Worm (Caenorhabditis elegans): ENCODE data around the gene trap-2.

trap-2 gene

DNA sequence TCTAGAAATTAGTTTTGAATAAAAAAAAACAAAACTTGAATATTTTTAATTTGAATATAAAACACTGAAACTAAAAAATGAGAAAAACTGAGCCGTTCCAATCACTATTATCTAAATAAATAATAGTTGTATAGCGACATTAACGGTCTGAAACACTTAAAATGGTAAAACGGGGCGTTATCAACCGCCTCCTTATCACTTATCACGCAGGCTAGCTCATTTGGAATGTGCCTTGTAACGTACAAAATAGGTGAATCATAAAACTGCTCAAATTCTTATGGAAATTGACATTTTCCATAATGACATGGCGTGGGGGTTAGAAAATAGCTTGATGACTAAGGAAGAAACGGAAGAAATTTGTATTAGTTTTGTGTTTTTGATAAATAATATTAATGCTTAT is 48.1 kb upstream of the trap-2 start, which contains the start of gene ifd-2:
Gene ifd-2, minus strand, starts transcription at position 1 of the 400 bp plus-strand sequence.
- TF ChIP-seq Y55F3AM.14 (GFP tag; optimal IDR thresholded peaks at IDR 0.05), result no peak
- TF ChIP-seq fos-1 (tag; optimal IDR thresholded peaks at IDR 0.05), result peak; percentile 94
- TF ChIP-seq crh-2 (tag; optimal IDR thresholded peaks at IDR 0.05), result peak; percentile 42

- TF ChIP-seq egl-27 (tag; optimal IDR thresholded peaks at IDR 0.05), result no peak
- no peak for TF ChIP-seq sma-9 (GFP tag; optimal IDR thresholded peaks at IDR 0.05)
- TF ChIP-seq sma-9 (tag; optimal IDR thresholded peaks at IDR 0.05), result no peak
- no peak for TF ChIP-seq unc-55 (GFP tag; optimal IDR thresholded peaks at IDR 0.05)
- no peak for TF ChIP-seq sma-3 (GFP tag; optimal IDR thresholded peaks at IDR 0.05)
These were observed 45.2 kb upstream of the trap-2 start, which contains the start of gene F25E2.3 for ce11 chrX:813063-813462. F25E2.3 (minus strand) TSS chrX:813163.

DNA sequence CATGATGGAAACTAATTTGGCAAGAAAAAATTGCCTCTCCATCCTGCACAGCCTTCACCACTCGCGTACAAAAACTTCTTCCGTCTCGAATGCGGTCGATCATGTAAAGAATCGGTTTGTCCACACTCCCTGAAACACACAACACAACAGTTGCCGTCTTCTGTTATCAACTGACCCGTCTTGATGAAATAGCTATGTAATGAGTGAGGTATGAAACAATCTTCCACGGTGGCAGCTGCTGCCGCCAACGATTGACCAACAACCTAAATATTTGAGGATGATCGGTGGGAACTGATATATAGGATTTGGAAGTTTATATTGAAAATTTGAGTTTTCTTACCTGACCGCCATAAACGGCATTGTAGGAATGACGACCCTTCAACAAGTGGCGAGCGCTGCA is 44.4 kb upstream of the trap-2 start:
- TF ChIP-seq F13H6.1 (tag; optimal IDR thresholded peaks at IDR 0.05) (peak; percentile 14), nhr-129 (tag; optimal IDR thresholded peaks at IDR 0.05) (peak; percentile 40), R02D3.7 (tag; optimal IDR thresholded peaks at IDR 0.05) (no peak), lsy-2 (tag; optimal IDR thresholded peaks at IDR 0.05) (peak in 1 of 2 experiments; percentile 17)

DNA sequence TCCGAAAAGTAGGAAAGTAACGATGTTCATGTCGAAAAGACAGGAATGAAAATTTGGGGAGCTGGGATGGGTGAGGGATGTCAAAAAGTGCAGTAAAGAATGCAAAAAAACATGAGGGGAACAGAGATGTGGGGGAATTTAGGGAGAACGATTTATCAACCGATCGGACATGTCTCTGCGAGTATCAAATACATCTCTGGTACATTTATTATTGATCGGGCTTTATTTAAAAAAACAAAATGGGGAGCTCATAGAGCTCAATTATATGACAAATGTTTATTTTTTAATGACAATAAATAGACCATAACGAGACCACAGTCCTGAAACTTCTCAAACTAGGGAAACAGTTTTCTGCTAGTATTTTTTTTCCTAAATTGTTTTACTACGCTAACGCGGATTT is 42.8 kb upstream of the trap-2 start, which contains the start of gene F25E2.2:
Gene F25E2.2, minus strand, starts transcription at position 101 of the 400 bp plus-strand sequence.
- TF ChIP-seq nhr-237 (tag; optimal IDR thresholded peaks at IDR 0.05), result no peak
- TF ChIP-seq sma-3 (GFP tag; optimal IDR thresholded peaks at IDR 0.05), result no peak
- TF ChIP-seq mbf-1 (tag; optimal IDR thresholded peaks at IDR 0.05), result no peak
- TF ChIP-seq snpc-4 (tag; optimal IDR thresholded peaks at IDR 0.05), result no peak
- no peak for TF ChIP-seq Y55F3AM.14 (GFP tag; optimal IDR thresholded peaks at IDR 0.05)
- no peak for TF ChIP-seq unc-62 (GFP tag; optimal IDR thresholded peaks at IDR 0.05)
- TF ChIP-seq skn-1 (tag; optimal IDR thresholded peaks at IDR 0.05), result no peak
- TF ChIP-seq nhr-21 (tag; optimal IDR thresholded peaks at IDR 0.05), result no peak
- no peak for TF ChIP-seq nhr-10 (tag; optimal IDR thresholded peaks at IDR 0.05)
- no peak for TF ChIP-seq ceh-16 (tag; optimal IDR thresholded peaks at IDR 0.05)
- TF ChIP-seq zag-1 (tag; optimal IDR thresholded peaks at IDR 0.05), result no peak
- TF ChIP-seq ztf-4 (tag; optimal IDR thresholded peaks at IDR 0.05), result no peak
- TF ChIP-seq nhr-11 (tag; optimal IDR thresholded peaks at IDR 0.05), result no peak
- TF ChIP-seq gmeb-1 (tag; optimal IDR thresholded peaks at IDR 0.05), result no peak

- TF ChIP-seq skn-1 (tag; optimal IDR thresholded peaks at IDR 0.05) (peak; percentile 93), dmd-4 (tag; optimal IDR thresholded peaks at IDR 0.05) (peak; percentile 77), lin-11 (tag; optimal IDR thresholded peaks at IDR 0.05) (peak; percentile 99), nhr-237 (tag; optimal IDR thresholded peaks at IDR 0.05) (peak; percentile 95), lin-13 (GFP tag; optimal IDR thresholded peaks at IDR 0.05) (peak; percentile 98), fos-1 (tag; optimal IDR thresholded peaks at IDR 0.05) (peak; percentile 100), ztf-11 (tag; optimal IDR thresholded peaks at IDR 0.05) (peak; percentile 67), lsy-2 (tag; optimal IDR thresholded peaks at IDR 0.05) (peak; percentile 95 to 96), egl-27 (tag; optimal IDR thresholded peaks at IDR 0.05) (peak; percentile 99), unc-55 (GFP tag; optimal IDR thresholded peaks at IDR 0.05) (peak; percentile 100), sem-4 (tag; optimal IDR thresholded peaks at IDR 0.05) (peak; percentile 96), unc-62 (GFP tag; optimal IDR thresholded peaks at IDR 0.05) (peak; percentile 93), blmp-1 (tag; optimal IDR thresholded peaks at IDR 0.05; ENCODE audit: insufficient read depth) (peak; percentile 83), elt-3 (tag; optimal IDR thresholded peaks at IDR 0.05) (no peak), F13H6.1 (tag; optimal IDR thresholded peaks at IDR 0.05) (peak; percentile 97), gmeb-1 (tag; optimal IDR thresholded peaks at IDR 0.05) (peak; percentile 95), snpc-4 (tag; optimal IDR thresholded peaks at IDR 0.05) (peak; percentile 89), ama-1 (optimal IDR thresholded peaks at IDR 0.05) (no peak), crh-2 (tag; optimal IDR thresholded peaks at IDR 0.05) (peak; percentile 100), nhr-11 (tag; optimal IDR thresholded peaks at IDR 0.05) (peak; percentile 84), nhr-10 (tag; optimal IDR thresholded peaks at IDR 0.05) (peak; percentile 98), aly-2 (tag; optimal IDR thresholded peaks at IDR 0.05) (no peak), peb-1 (tag; optimal IDR thresholded peaks at IDR 0.05) (no peak), nhr-21 (tag; optimal IDR thresholded peaks at IDR 0.05) (peak; percentile 99), ztf-4 (tag; optimal IDR thresholded peaks at IDR 0.05) (peak; percentile 96), mbf-1 (tag; optimal IDR thresholded peaks at IDR 0.05) (peak; percentile 74), mab-5 (tag; optimal IDR thresholded peaks at IDR 0.05) (peak; percentile 98), nhr-12 (tag; optimal IDR thresholded peaks at IDR 0.05) (peak; percentile 63), sma-3 (GFP tag; optimal IDR thresholded peaks at IDR 0.05) (peak; percentile 99), mdl-1 (tag; optimal IDR thresholded peaks at IDR 0.05) (peak; percentile 84 to 93), zag-1 (tag; optimal IDR thresholded peaks at IDR 0.05) (peak; percentile 97), nhr-6 (tag; optimal IDR thresholded peaks at IDR 0.05) (peak; percentile 98), nhr-129 (tag; optimal IDR thresholded peaks at IDR 0.05) (peak; percentile 99), Y55F3AM.14 (GFP tag; optimal IDR thresholded peaks at IDR 0.05) (peak; percentile 96), C34F6.9 (tag; optimal IDR thresholded peaks at IDR 0.05) (peak; percentile 99), alr-1 (tag; optimal IDR thresholded peaks at IDR 0.05) (peak; percentile 82), ceh-82 (tag; optimal IDR thresholded peaks at IDR 0.05) (peak; percentile 98), ceh-16 (tag; optimal IDR thresholded peaks at IDR 0.05) (peak; percentile 99), lin-39 (tag; optimal IDR thresholded peaks at IDR 0.05) (peak; percentile 89), unc-39 (tag; optimal IDR thresholded peaks at IDR 0.05) (peak; percentile 46)
These were observed 38.6 kb upstream of the trap-2 start for ce11 chrX:806515-806914.

Measured in whole organism, L2 larva.